Worm (Caenorhabditis elegans) whole organism, young adult: Measurements from ENCODE around the gene tbcc-1.
A peak's percentile ranks its signal among the peaks of the same experiment; 100 is the strongest.

Experiments
- T26A5.8 ChIP-seq: sonication (generic microtip); optimal IDR thresholded peaks from 2 replicates; lab custom pipeline; 2016; ENCODE audit warnings: missing genetic modification characterization, missing compliant biosample characterization
- ets-4 ChIP-seq: fragments of 200-800 bp; sonication (Bioruptor generic); optimal IDR thresholded peaks from 2 replicates; lab custom pipeline; 2018; ENCODE audit warnings: mild to moderate bottlenecking, missing genetic modification characterization, missing compliant biosample characterization
- hrde-1 ChIP-seq: sonication (generic microtip); optimal IDR thresholded peaks from 2 replicates; lab custom pipeline; 2016; ENCODE audit warnings: missing genetic modification characterization, mild to moderate bottlenecking, missing compliant biosample characterization, moderate library complexity, missing genotype, missing genetic modification reagents, borderline replicate concordance
- nhr-80 ChIP-seq: sonication (generic microtip); optimal IDR thresholded peaks from 2 replicates; lab custom pipeline; 2016; ENCODE audit warnings: missing genetic modification characterization, missing compliant biosample characterization
- sea-2 ChIP-seq: fragments of 200-800 bp; sonication (Bioruptor generic); IDR thresholded peaks from 2 replicates; pipeline ENCODE4 v1.3.6; 2022; ENCODE audit warnings: missing genetic modification characterization, missing compliant biosample characterization
- snpc-4 ChIP-seq, 5 experiments: fragments of 150-350 bp in 1 of 5; sonication (generic microtip) in 4 of 5; optimal IDR thresholded peaks; 2 replicates each; lab custom pipeline; 2014 to 2018; ENCODE audit warnings: missing genetic modification characterization in 5 of 5, missing biosample characterization in 3 of 5, antibody characterized with exemption in 2 of 5, mild to moderate bottlenecking in 2 of 5, missing compliant biosample characterization in 2 of 5, missing genotype in 2 of 5, moderate library complexity in 2 of 5, missing genetic modification reagents in 1 of 5

tbcc-1 gene

ce11 chrIII:2840877-2841540, 52.8 kb downstream of the tbcc-1 start, which contains the start of gene Y71H2AR.2:
TSS of gene Y71H2AR.2 (minus strand) at chrIII:2840927.
- TF ChIP-seq snpc-4 (GFP tag; optimal IDR thresholded peaks at IDR 0.05; lab: Kevin White, UChicago), result no peak
- TF ChIP-seq snpc-4 (tag; optimal IDR thresholded peaks at IDR 0.05; lab: Kevin White, UChicago), result peak in 2 of 4 experiments; percentile 60 to 81
- no peak for TF ChIP-seq sea-2
- TF ChIP-seq T26A5.8, result no peak

- TF ChIP-seq hrde-1 (tag; lab: Kevin White, UChicago) (no peak), ets-4 (GFP tag; lab: Kevin White, UChicago) (peak; percentile 1), nhr-80 (tag; lab: Kevin White, UChicago) (peak; percentile 55)
- TF ChIP-seq, all 124 proteins: peak for 2
Measured at ce11 chrIII:2841856-2842373, 53.7 kb downstream of the tbcc-1 start, which contains the start of gene H34I24.2. TSS of gene H34I24.2 (plus strand) at chrIII:2842044.
